Worm (Caenorhabditis elegans): ENCODE results near the gene T21B10.3.

DNA sequence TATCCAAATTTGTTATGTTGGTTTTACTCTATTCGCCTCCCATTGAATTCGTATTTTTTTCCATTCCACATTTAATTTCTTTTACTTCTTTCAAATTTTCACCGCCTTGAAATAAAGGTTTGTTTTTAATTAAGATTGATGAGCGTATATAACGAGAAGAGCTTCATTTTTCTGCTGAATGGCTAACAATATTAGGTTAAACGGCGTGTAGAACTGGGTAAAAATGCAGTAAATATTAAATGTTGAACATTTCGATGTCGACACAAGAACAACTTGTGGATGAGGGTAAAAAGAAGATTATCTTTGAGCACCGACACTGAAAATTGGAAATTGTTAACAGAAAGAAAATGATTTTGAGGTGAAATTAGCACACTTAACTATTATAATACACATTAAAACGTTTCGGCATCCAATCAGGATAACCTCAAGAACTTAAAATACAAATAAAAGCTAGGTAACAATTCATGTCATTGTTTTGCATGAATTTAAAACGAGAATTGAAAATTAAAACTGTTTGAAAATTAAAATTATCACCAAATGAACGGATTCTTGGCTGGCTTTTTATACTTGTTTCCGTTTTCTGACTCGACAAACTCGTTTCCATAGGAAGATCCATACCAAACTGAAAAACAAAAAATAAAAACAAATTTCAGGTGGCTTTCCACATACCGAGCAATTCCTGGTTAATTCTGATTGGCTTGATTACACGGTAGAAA, 4.9 kb downstream of the T21B10.3 start:
- TF ChIP-seq fkh-10 (GFP tag; optimal IDR thresholded peaks at IDR 0.05) (no peak), ceh-48 (tag; optimal IDR thresholded peaks at IDR 0.05) (no peak), C38D4.7 (GFP tag; optimal IDR thresholded peaks at IDR 0.05) (no peak), C08G9.2 (tag; optimal IDR thresholded peaks at IDR 0.05) (no peak)

Measured in whole organism, late embryonic.